Worm (Caenorhabditis elegans): Measurements from ENCODE around the gene B0563.7.

DNA sequence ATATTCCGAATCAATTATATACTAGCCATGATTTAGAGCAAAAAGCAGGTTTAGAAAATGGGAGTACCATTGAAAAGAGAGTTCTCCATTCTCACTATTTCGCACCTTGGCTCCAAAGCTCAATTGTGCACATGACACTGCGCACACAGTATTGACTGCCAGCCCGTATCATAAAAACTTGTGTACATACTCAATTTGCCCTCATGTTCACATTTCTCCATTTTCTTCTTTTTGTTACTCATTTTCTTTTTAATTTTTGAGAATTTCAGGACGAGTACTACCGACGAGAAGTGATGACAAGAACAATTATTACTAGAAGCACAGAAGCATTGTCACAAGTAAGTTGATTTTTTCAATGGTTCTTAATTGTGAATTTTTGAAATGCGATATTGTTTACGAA is 49.7 kb downstream of the B0563.7 start:
- TF ChIP-seq flh-1 (GFP tag; optimal IDR thresholded peaks at IDR 0.05) (no peak), ztf-11 (tag; optimal IDR thresholded peaks at IDR 0.05) (no peak), mep-1 (tag; optimal IDR thresholded peaks at IDR 0.05) (no peak), unc-62 (GFP tag; optimal IDR thresholded peaks at IDR 0.05) (no peak), ces-1 (GFP tag; optimal IDR thresholded peaks at IDR 0.05) (no peak), lin-13 (tag; optimal IDR thresholded peaks at IDR 0.05) (no peak), nhr-237 (tag; optimal IDR thresholded peaks at IDR 0.05) (no peak), hlh-1 (tag; optimal IDR thresholded peaks at IDR 0.05) (no peak), unc-39 (tag; optimal IDR thresholded peaks at IDR 0.05) (no peak), nhr-28 (tag; optimal IDR thresholded peaks at IDR 0.05) (no peak), nhr-76 (tag; optimal IDR thresholded peaks at IDR 0.05) (no peak), ceh-83 (GFP tag; optimal IDR thresholded peaks at IDR 0.05) (no peak), snpc-4 (tag; optimal IDR thresholded peaks at IDR 0.05) (no peak)
